Worm (Caenorhabditis elegans): ENCODE measurements around the gene cht-6.
A peak's percentile ranks its signal among the peaks of the same experiment; 100 is the strongest.

The cht-6 gene

DNA sequence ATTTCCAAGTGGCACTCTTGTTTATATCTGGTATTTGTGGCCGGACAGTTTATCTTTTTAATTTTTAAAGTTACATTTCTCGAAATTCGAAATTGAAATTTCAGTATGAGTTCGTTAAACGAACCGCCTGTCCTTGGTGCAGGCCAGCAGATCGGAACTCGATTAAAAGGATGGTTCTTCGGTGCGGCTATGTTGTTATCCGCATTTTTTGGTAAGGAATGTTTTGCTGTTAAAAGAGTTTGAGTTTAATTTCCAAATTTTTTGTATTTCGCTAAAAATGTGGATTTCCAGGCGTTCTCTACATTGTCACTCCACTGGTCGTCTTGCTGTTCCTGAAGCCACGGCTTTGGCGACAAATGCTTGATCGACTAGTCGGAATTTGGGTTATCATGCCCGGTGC is 38.3 kb downstream of the cht-6 start, which contains the start of gene acl-9:
Gene acl-9 (plus strand): TSS at position 105 of the 400 bp plus-strand sequence.
- TF ChIP-seq Y48G9A.11 (GFP tag; IDR thresholded peaks at IDR 0.05), result peak; percentile 57
- TF ChIP-seq ctbp-1 (GFP tag; IDR thresholded peaks at IDR 0.05), result no peak
- TF ChIP-seq ama-1 (optimal IDR thresholded peaks at IDR 0.05), result peak; percentile 3

DNA sequence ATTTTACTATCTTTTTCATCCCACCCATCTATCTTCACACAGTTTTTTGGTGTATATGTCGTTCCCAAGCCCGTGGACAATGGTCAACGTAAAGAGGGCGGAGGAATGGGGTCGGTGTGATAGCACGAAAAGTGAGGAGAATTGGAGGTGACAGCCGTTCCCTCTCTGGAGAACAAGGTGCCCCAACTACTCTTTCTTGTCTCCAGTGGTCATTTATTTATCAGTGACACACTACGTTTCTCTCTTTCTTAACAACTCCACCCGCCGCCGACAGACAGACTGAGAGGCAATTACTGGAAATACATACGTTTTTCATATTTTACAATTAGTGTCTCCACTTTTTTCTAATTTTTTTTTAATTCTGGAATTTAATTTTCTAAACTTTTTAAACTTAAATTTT is 42.1 kb downstream of the cht-6 start:
- no peak for TF ChIP-seq T20F7.1 (GFP tag; optimal IDR thresholded peaks at IDR 0.05)
- peak; percentile 96 for TF ChIP-seq aha-1 (tag)
- TF ChIP-seq ceh-82 (tag; optimal IDR thresholded peaks at IDR 0.05), result no peak
- no peak for TF ChIP-seq nhr-28 (tag; optimal IDR thresholded peaks at IDR 0.05)
- no peak for TF ChIP-seq zfp-3 (GFP tag; conservative IDR thresholded peaks at IDR 0.05)

DNA sequence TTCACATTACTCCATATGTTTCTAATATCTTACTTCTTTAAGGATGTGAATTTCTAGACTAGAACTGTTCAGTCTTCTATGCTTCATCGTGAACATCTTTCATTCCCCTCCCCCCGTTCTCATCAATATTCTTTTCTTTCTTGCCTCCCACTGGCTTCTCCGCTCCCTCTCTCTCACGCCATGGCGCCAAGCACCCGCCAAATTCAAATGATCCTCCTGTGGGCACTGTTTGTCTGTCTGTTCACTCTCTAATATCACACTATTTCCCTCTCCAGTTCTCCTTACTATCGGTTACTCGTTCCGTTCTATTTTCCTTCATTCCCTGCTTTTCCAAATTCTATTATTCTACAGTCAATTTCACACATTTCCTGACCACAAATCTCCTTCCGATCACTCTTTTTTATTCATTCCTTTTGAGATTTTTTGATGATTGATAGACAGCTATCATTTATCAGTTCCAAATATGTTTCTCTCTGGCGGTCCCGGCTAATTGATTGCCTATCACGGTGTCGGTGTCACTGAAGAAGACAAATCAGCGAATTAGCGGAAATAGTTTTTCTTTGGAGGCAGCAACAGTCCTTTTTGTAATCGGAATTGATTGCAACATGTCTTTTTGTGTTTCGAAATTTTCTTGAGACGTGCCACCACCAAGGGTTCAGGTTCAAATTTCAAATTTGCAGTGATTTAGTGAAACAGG is 43.7 kb downstream of the cht-6 start:
- TF ChIP-seq hlh-30 (tag; optimal IDR thresholded peaks at IDR 0.05; ENCODE audit: insufficient read depth) (no peak), egl-43 (GFP tag; IDR thresholded peaks at IDR 0.05) (no peak), hlh-11 (tag; optimal IDR thresholded peaks at IDR 0.05) (no peak), dve-1 (tag; optimal IDR thresholded peaks at IDR 0.05; ENCODE audit: insufficient read depth) (peak; percentile 12), zip-11 (GFP tag; IDR thresholded peaks at IDR 0.05) (no peak), unc-62 (GFP tag; optimal IDR thresholded peaks at IDR 0.05 in 1 of 2) (peak in 1 of 2 experiments; percentile 86), unc-62 (tag; optimal IDR thresholded peaks at IDR 0.05) (no peak), mes-2 (tag; optimal IDR thresholded peaks at IDR 0.05; ENCODE audit: poor library complexity, severe bottlenecking) (peak; percentile 50), dmd-8 (GFP tag; IDR thresholded peaks at IDR 0.05) (no peak), ZK546.5 (tag; optimal IDR thresholded peaks at IDR 0.05) (no peak), daf-16 (GFP tag; optimal IDR thresholded peaks at IDR 0.05) (no peak), daf-16 (tag; optimal IDR thresholded peaks at IDR 0.05) (no peak), madf-9 (GFP tag; conservative IDR thresholded peaks at IDR 0.05) (no peak), mdl-1 (tag; optimal IDR thresholded peaks at IDR 0.05) (peak in 1 of 2 experiments; percentile 16), attf-4 (tag; optimal IDR thresholded peaks at IDR 0.05) (no peak), dmd-6 (GFP tag; IDR thresholded peaks at IDR 0.05) (no peak), snpc-1.2 (GFP tag; IDR thresholded peaks at IDR 0.05) (no peak), duxl-1 (tag; optimal IDR thresholded peaks at IDR 0.05; ENCODE audit: poor library complexity) (no peak), dmd-9 (GFP tag; IDR thresholded peaks at IDR 0.05) (no peak), mxl-2 (GFP tag; conservative IDR thresholded peaks at IDR 0.05) (no peak), zag-1 (tag; optimal IDR thresholded peaks at IDR 0.05) (no peak), unc-130 (GFP tag; optimal IDR thresholded peaks at IDR 0.05) (no peak), ctbp-1 (GFP tag; IDR thresholded peaks at IDR 0.05) (no peak), aha-1 (tag) (peak; percentile 2), unc-39 (tag; optimal IDR thresholded peaks at IDR 0.05) (no peak), Y48G9A.11 (GFP tag; IDR thresholded peaks at IDR 0.05) (no peak)

DNA sequence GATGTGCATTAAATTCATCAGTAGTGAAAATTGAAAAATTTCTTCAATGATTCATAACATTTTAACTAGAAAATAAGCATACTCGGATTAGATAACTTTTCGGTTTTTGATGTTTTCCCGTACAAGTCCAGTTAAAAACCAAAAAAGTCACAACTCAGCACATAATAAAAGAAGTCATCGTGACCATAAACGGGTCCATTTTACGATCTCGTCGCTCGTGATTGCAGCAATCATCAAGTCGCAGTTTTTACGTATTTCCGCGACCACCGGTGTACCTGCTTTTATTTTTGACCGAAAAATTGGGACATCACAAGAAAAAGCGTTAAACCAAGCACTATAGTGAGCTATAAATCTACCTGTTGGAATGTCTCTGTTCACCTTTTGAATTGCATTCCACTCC is 46.5 kb downstream of the cht-6 start:
- TF ChIP-seq dmd-6 (GFP tag; IDR thresholded peaks at IDR 0.05) (peak; percentile 24; the same call in 1 of the 2 replicates), php-3 (GFP tag; IDR thresholded peaks at IDR 0.05) (peak; percentile 69; the same call in 1 of the 2 replicates), hlh-30 (tag; optimal IDR thresholded peaks at IDR 0.05; ENCODE audit: insufficient read depth) (peak; percentile 63), hif-1 (tag; optimal IDR thresholded peaks at IDR 0.05) (no peak)

DNA sequence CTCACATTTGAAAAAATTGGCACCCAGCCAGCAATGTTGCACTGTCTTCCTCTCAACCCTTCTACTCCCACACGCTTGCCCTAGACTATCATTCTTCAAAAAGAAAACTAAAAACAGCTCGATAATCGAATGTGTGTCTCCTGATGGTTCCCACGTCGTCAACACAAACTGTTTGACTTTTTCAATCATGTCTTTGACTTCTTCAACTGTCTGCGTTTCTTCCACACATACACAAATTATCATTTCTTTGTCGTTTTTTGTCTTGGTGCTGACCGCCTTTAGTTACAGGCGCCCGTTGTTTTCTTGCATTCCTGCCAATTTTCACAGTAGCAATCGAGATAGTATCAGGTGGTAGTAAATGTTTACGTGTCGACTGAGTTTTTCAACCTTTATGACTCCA is 47.8 kb downstream of the cht-6 start:
- TF ChIP-seq nhr-48 (tag; optimal IDR thresholded peaks at IDR 0.05), result no peak
- 0 out of 2 replicates have a peak, but pooled peaks have one; percentile 31 for TF ChIP-seq php-3 (GFP tag; IDR thresholded peaks at IDR 0.05)
- peak; percentile 18 for TF ChIP-seq aha-1 (tag)
- peak; percentile 73 for TF ChIP-seq hlh-30 (tag; optimal IDR thresholded peaks at IDR 0.05; ENCODE audit: insufficient read depth)
- no peak for TF ChIP-seq zip-11 (GFP tag; IDR thresholded peaks at IDR 0.05)
- TF ChIP-seq mep-1 (tag; optimal IDR thresholded peaks at IDR 0.05), result peak; percentile 7
- no peak for TF ChIP-seq daf-16 (GFP tag; optimal IDR thresholded peaks at IDR 0.05)
- TF ChIP-seq daf-16 (tag; optimal IDR thresholded peaks at IDR 0.05), result peak; percentile 78
- TF ChIP-seq dve-1 (tag; optimal IDR thresholded peaks at IDR 0.05; ENCODE audit: insufficient read depth), result peak; percentile 27
- TF ChIP-seq hlh-11 (tag; optimal IDR thresholded peaks at IDR 0.05), result peak; percentile 51
- TF ChIP-seq nhr-28 (tag; optimal IDR thresholded peaks at IDR 0.05), result peak; percentile 76
- TF ChIP-seq fkh-10 (GFP tag; optimal IDR thresholded peaks at IDR 0.05), result no peak
- TF ChIP-seq dmd-6 (GFP tag; IDR thresholded peaks at IDR 0.05), result peak; percentile 32; the same call in 1 of the 2 replicates
- TF ChIP-seq dpl-1 (GFP tag; optimal IDR thresholded peaks at IDR 0.05), result peak; percentile 32
- peak; percentile 16 for TF ChIP-seq nhr-77 (tag; optimal IDR thresholded peaks at IDR 0.05)
